Fruit fly (Drosophila melanogaster) whole organism, pupa: ENCODE results near the gene CG10576.

Source experiments
- CG10348 ChIP-seq: fragments of 200-800 bp; sonication (Bioruptor generic); IDR thresholded peaks from 2 replicates; pipeline ENCODE4 v1.3.6; 2022; ENCODE audit warnings: missing biosample characterization, missing genetic modification characterization
- CG12605 ChIP-seq: fragments of 200-800 bp; sonication (Bioruptor generic); IDR thresholded peaks from 2 replicates; pipeline ENCODE4 v1.3.6; 2022; ENCODE audit warnings: missing biosample characterization, missing genetic modification characterization
- CG13204 ChIP-seq: fragments of 200-800 bp; sonication (Bioruptor generic); optimal IDR thresholded peaks from 2 replicates; lab custom pipeline; 2018; ENCODE audit warnings: missing biosample characterization, mild to moderate bottlenecking, missing genetic modification characterization, moderate library complexity
- CG14655 ChIP-seq: fragments of 200-800 bp; sonication (Bioruptor generic); optimal IDR thresholded peaks from 3 replicates; lab custom pipeline; 2017; ENCODE audit warnings: mild to moderate bottlenecking, missing biosample characterization, missing genetic modification reagents, missing genetic modification characterization
- CG15710 ChIP-seq: fragments of 200-800 bp; sonication (Bioruptor generic); optimal IDR thresholded peaks from 2 replicates; lab custom pipeline; 2018; ENCODE audit warnings: missing biosample characterization, mild to moderate bottlenecking, missing genetic modification characterization, moderate library complexity
- CG17806 ChIP-seq: fragments of 200-800 bp; sonication (Bioruptor generic); optimal IDR thresholded peaks from 2 replicates; lab custom pipeline; 2018; ENCODE audit warnings: missing biosample characterization, mild to moderate bottlenecking, missing genetic modification characterization, moderate library complexity
- CG32121 ChIP-seq: fragments of 200-800 bp; sonication (Bioruptor generic); IDR thresholded peaks from 2 replicates; pipeline ENCODE4 v1.3.6; 2022; ENCODE audit warnings: missing biosample characterization, missing genetic modification characterization
- CG34367 ChIP-seq: fragments of 200-800 bp; sonication (Bioruptor generic); optimal IDR thresholded peaks from 2 replicates; lab custom pipeline; 2018; ENCODE audit warnings: missing biosample characterization, mild to moderate bottlenecking, missing genetic modification characterization
- CG4496 ChIP-seq: fragments of 200-800 bp; sonication (Bioruptor generic); IDR thresholded peaks from 3 replicates; pipeline ENCODE4 v1.3.6; 2022; ENCODE audit warnings: missing biosample characterization, missing genetic modification characterization
- CG8159 ChIP-seq: fragments of 200-800 bp; sonication (Bioruptor generic); optimal IDR thresholded peaks from 3 replicates; lab custom pipeline; 2018; ENCODE audit warnings: missing biosample characterization, mild to moderate bottlenecking, missing genetic modification characterization, moderate library complexity
- CG8301 ChIP-seq: fragments of 200-800 bp; sonication (Bioruptor generic); optimal IDR thresholded peaks from 2 replicates; lab custom pipeline; 2018; ENCODE audit warnings: missing biosample characterization, mild to moderate bottlenecking, missing genetic modification characterization
- CG9948 ChIP-seq: fragments of 200-800 bp; sonication (Bioruptor generic); optimal IDR thresholded peaks from 2 replicates; lab custom pipeline; 2018; ENCODE audit warnings: missing biosample characterization, mild to moderate bottlenecking, missing genetic modification characterization, moderate library complexity
- D1 ChIP-seq: fragments of 200-800 bp; sonication (Bioruptor generic); optimal IDR thresholded peaks from 2 replicates; lab custom pipeline; 2018; ENCODE audit warnings: missing biosample characterization, mild to moderate bottlenecking, missing genetic modification characterization, moderate library complexity
- EcR ChIP-seq: fragments of 200-800 bp; sonication (Bioruptor generic); optimal IDR thresholded peaks from 3 replicates; lab custom pipeline; 2019; ENCODE audit warnings: missing biosample characterization, missing genetic modification characterization, mild to moderate bottlenecking, moderate library complexity, missing genetic modification reagents
- Ets98B ChIP-seq: fragments of 200-800 bp; sonication (Bioruptor generic); IDR thresholded peaks from 2 replicates; pipeline ENCODE4 v1.3.6; 2022; ENCODE audit warnings: missing biosample characterization, missing genetic modification characterization
- Pif1A ChIP-seq: fragments of 200-800 bp; sonication (Bioruptor generic); optimal IDR thresholded peaks from 3 replicates; lab custom pipeline; 2016; ENCODE audit warnings: missing biosample characterization, missing genetic modification characterization
- Pif1B ChIP-seq: fragments of 200-800 bp; sonication (Bioruptor generic); optimal IDR thresholded peaks from 3 replicates; lab custom pipeline; 2016; ENCODE audit warnings: missing biosample characterization, missing genetic modification characterization
- Snoo ChIP-seq: fragments of 200-800 bp; sonication (Bioruptor generic); optimal IDR thresholded peaks from 3 replicates; lab custom pipeline; 2017; ENCODE audit warnings: missing biosample characterization, mild to moderate bottlenecking, missing genetic modification characterization, inconsistent platforms
- fd96Ca ChIP-seq: fragments of 200-800 bp; sonication (Bioruptor generic); IDR thresholded peaks from 3 replicates; pipeline ENCODE4 v1.3.6; 2022; ENCODE audit warnings: missing biosample characterization, missing genetic modification characterization
- gl ChIP-seq: fragments of 200-800 bp; sonication (Bioruptor generic); optimal IDR thresholded peaks from 2 replicates; lab custom pipeline; 2018; ENCODE audit warnings: missing biosample characterization, mild to moderate bottlenecking, missing genetic modification characterization
- rn ChIP-seq: fragments of 200-800 bp; sonication (Bioruptor generic); IDR thresholded peaks from 2 replicates; pipeline ENCODE4 v1.3.6; 2022; ENCODE audit warnings: missing biosample characterization, missing genetic modification characterization

CG10576 gene

DNA sequence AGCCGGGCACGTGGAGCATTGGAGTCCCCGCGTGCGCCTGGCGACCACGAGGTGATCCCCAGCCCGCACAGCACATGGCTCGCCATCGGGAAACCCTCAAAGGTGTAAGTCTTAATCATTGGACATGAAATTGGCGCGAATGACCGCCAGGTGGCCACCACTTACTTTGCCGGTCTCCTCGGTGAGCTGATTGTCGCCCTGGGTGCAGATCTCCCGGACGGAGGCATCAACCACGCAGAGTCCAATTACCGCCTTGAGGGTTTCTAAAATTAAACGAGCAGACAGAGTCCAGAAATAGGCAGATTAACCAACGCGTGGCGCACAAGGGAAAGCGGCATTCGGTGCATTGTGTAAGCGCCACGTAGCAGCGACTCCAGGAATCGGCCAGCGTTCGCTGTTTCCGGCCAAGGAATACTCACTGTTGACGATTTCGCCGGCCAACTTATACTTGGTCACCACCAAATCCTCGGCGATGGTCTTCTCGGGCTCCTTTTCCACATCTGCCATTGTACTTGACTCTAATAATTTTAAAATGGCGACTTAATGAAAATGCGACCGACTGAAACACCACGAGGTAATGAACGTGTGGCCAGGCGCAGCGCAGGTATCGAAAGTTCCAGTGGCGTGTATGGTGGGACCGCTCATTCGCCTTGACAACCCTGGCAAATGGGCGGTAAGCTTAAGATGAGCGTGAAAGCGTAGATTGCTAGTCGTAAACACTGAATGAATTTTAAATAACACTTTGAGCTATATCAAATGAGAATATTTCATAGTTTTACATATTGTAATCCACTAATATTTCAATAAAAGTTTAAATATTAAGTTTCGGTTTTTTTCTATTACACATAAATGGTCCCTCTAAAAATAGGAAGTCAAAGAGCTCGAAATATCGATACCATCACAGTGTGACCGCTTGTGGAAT is at the start of gene CG10576:
TSS of gene CG10576 (minus strand) at position 781 of the 922 bp plus-strand sequence.
- TF ChIP-seq rn (GFP tag; lab: Robert Waterston, UW) (no peak), CG10348 (no peak), EcR (GFP tag; lab: Kevin White, UChicago) (no peak), CG34367 (tag; lab: Kevin White, UChicago) (no peak), CG13204 (GFP tag; lab: Kevin White, UChicago) (no peak), CG9948 (no peak), CG8159 (tag; lab: Kevin White, UChicago) (no peak), Pif1B (GFP tag; lab: Kevin White, UChicago) (no peak)

- peak; percentile 18 for TF ChIP-seq D1
- TF ChIP-seq Pif1B (GFP tag; lab: Kevin White, UChicago) = no peak
These were observed 47.5 kb upstream of the CG10576 start, which contains the start of gene mad2 for dm6 chr3L:5813016-5813415. Gene mad2, minus strand, starts transcription at chr3L:5813093.

DNA sequence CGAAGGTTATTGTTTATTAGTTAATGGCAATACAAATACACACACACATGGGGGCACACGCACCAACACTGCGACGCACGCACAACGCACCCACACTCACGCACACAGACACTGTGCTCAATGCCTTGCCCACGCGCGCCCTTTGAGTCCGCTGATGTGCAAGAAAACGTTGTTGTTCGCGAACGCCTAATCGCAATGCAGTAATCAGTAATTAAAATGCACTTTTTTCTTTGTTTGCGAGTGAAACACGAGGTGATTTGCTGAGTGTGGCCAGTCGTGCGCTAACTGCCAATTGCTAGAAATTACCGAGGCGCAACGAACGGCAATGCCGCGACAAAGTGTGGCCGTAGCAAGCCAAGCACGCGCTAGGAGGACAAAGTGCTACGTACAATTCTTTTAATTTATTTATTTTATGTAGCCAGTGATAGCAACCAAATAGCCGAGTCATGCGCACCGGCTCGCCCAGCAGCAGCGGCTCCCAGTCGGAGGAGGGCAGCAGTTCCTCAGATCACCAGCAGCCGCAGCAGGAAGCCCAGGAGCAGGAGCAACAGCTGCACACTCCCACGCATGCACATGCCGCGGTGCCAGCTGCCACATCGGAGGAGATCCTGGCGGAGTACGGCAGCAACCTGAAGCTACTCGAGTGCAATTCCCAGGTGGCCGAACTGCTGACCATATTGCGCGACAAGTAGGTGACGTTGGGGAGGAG is 45.3 kb upstream of the CG10576 start, which contains the start of the genes S6k and kri:
TSS of gene S6k (minus strand) at position 299 of the 709 bp plus-strand sequence.
TSS of gene kri (plus strand) at position 341 of the 709 bp plus-strand sequence.
- TF ChIP-seq CG4496 = peak; percentile 43; the same call in 1 of the 3 replicates
- TF ChIP-seq Pif1B (GFP tag; lab: Kevin White, UChicago) = no peak
- peak; percentile 56 for TF ChIP-seq EcR (GFP tag; lab: Kevin White, UChicago)
- no peak for TF ChIP-seq CG34367 (tag; lab: Kevin White, UChicago)
- no peak for TF ChIP-seq Snoo (tag; lab: Kevin White, UChicago)
- peak; percentile 14; the same call in 1 of the 2 replicates for TF ChIP-seq Ets98B (GFP tag; lab: Robert Waterston, UW)
- TF ChIP-seq gl (tag; lab: Kevin White, UChicago) = peak; percentile 40
- no peak for TF ChIP-seq CG12605 (GFP tag; lab: Robert Waterston, UW)
- no peak for TF ChIP-seq CG13204 (GFP tag; lab: Kevin White, UChicago)
- TF ChIP-seq CG8159 (tag; lab: Kevin White, UChicago) = peak; percentile 14
- peak; percentile 1 for TF ChIP-seq CG15710 (tag; lab: Kevin White, UChicago)
- TF ChIP-seq fd96Ca (GFP tag; lab: Robert Waterston, UW) = no peak; the same call in 2 of the 3 replicates
- no peak for TF ChIP-seq CG8301

DNA sequence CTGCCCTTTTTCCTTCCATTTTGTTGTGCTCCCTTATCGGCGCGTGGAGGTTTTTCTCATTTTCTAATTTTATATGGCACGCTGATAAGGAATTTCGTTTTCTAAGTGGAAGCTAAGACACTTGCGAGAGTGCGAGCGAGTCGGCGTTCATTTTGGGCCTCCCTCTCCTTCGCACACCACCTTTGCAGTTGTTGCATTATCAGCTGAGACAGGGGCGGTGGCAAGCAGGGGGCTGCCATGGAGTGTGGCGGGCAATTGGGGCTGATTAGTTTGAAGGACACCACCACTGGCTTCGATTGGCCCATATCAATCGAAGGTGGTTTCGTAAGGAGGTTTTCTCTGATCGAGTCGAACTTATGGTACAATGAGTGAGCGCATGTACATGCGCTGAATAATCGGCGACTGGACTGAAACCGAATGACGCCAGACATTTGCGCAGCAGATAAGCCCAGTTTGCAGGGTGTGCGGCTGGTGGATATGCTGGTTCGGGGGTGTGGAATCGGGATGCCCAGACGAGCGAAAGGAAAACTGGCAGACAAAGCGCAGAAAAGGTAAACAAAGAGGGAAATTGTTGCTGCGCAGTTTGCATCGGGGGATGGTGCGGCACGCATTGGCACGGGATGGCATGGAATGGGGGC is 44.3 kb upstream of the CG10576 start:
- TF ChIP-seq CG15710 (tag; lab: Kevin White, UChicago) (no peak), CG9948 (no peak), CG12605 (GFP tag; lab: Robert Waterston, UW) (no peak), CG8301 (no peak), gl (tag; lab: Kevin White, UChicago) (no peak), CG10348 (no peak), D1 (no peak)
- TF ChIP-seq, all 21 proteins: peak for 0

- no peak for TF ChIP-seq CG15710 (tag; lab: Kevin White, UChicago)
- TF ChIP-seq CG13204 (GFP tag; lab: Kevin White, UChicago) = no peak
- no peak for TF ChIP-seq gl (tag; lab: Kevin White, UChicago)
- TF ChIP-seq Pif1A (GFP tag; lab: Kevin White, UChicago) = no peak
These were observed 43.7 kb upstream of the CG10576 start for dm6 chr3L:5809201-5809584.

DNA sequence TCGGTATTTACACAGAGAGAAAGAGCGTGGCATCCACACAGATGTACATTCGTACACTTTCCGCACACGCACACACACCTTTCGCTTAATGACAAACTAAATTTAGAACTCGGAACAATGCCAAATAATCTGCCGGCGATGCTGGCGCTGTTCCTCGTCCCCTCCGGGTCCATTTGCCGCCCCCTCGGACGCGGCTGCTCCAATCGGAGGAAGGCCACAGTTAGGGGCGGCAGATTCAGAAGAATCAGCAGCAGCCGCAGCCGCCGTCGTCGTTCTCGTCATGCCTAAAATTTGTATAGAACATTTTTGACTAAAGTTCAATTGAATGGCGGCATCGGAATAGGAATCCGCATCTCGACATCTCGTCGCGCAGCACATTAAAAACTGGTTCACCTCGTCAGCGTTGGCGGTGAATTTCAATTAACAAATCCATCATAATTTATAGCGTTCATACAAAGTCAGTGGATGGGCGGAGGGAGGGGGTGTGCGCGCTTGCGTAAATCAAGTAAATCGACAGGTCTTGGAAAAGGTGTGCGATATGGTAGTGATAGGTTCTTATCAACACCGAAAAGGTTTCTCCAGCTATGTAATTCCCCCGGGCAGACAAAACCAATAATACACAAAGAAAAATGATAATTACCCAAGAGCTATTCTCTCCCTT is 43.2 kb upstream of the CG10576 start:
- peak; percentile 80 for TF ChIP-seq CG32121
- no peak for TF ChIP-seq D1

dm6 chr3L:5808101-5808433 is 42.6 kb upstream of the CG10576 start:
- TF ChIP-seq fd96Ca (GFP tag; lab: Robert Waterston, UW) (peak; percentile 87), CG10348 (0 out of 2 replicates have a peak, but pooled peaks have one; percentile 31), Pif1B (GFP tag; lab: Kevin White, UChicago) (peak; percentile 78), CG12605 (GFP tag; lab: Robert Waterston, UW) (peak; percentile 11; the same call in 1 of the 2 replicates), CG14655 (GFP tag; lab: Kevin White, UChicago) (peak; percentile 87), CG17806 (tag; lab: Kevin White, UChicago) (peak; percentile 79), Snoo (tag; lab: Kevin White, UChicago) (peak; percentile 55), EcR (GFP tag; lab: Kevin White, UChicago) (peak; percentile 23), CG34367 (tag; lab: Kevin White, UChicago) (peak; percentile 75), CG8301 (peak; percentile 87), CG13204 (GFP tag; lab: Kevin White, UChicago) (peak; percentile 62), CG4496 (no peak; the same call in 1 of the 3 replicates), gl (tag; lab: Kevin White, UChicago) (peak; percentile 59), D1 (peak; percentile 50), CG9948 (peak; percentile 85), CG15710 (tag; lab: Kevin White, UChicago) (peak; percentile 86), rn (GFP tag; lab: Robert Waterston, UW) (no peak), CG8159 (tag; lab: Kevin White, UChicago) (peak; percentile 89), CG32121 (no peak; the same call in 1 of the 2 replicates), Pif1A (GFP tag; lab: Kevin White, UChicago) (peak; percentile 88), Ets98B (GFP tag; lab: Robert Waterston, UW) (peak; percentile 62)
- TF ChIP-seq, all 21 proteins: peak for 18
